Worm (Caenorhabditis elegans): ENCODE data around the gene F53F1.2.
A peak's percentile ranks its signal among the peaks of the same experiment; 100 is the strongest.

F53F1.2 gene

DNA sequence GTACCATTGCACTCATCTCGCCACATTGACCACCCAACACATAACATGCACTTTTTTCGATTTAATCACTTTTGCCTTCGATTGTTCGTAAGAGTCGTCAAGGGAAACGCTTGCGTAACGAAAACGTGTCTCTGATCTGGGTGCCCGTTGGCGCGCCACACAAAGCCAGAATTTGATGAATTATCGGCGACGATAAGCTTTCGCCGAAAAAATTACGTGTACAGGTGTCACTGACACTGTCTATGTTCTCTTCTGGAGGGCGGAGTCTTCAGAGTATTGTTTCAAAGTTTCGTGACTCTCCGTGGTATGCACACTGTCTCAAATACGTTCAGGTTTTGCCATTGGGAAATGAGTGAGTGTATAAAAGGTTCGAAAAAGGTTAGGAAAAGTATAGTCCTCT is 4.1 kb downstream of the F53F1.2 start, which contains the start of gene F53F1.4:
Gene F53F1.4 (plus strand): TSS at position 390 of the 400 bp plus-strand sequence.
- TF ChIP-seq blmp-1 (tag; optimal IDR thresholded peaks at IDR 0.05) (peak; percentile 85), lin-13 (GFP tag; optimal IDR thresholded peaks at IDR 0.05) (no peak)

DNA sequence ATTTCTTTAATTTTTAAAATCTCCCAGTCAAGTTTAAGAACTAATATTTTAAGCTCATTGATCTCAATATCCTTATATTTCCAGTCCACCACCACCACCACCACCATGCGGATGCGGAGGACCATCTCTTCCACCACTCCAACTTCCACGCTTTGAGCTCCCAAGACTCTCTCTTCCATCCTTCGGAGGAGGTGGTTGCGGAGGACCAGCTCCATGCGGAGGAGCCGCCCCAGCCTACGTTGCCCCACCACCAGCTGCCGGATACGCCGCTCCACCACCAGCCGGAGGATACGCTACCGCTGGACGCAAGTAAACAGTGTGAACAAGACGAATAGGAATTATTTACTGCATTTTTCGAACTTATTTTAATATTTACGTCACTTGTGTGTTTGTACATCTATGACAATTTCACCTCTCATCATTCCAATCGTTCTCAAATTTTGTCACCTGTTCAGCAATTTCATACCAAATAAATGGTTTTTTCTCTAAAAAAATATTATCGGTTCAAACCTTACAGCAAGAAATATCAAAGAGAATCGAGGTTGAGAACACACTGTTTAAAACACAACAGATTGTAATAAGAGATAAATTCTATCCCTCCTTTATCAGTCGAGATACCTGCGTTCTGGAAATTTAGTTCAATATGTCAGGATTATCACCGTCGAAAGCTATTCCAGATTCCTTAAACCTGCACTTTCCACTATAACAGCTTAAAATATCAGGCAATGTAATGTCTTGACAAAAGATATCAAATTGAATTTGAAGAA is 4.8 kb downstream of the F53F1.2 start:
- TF ChIP-seq fkh-4 (tag; optimal IDR thresholded peaks at IDR 0.05; ENCODE audit: borderline replicate concordance) (no peak), lin-13 (GFP tag; optimal IDR thresholded peaks at IDR 0.05) (no peak), hlh-17 (GFP tag; optimal IDR thresholded peaks at IDR 0.05; ENCODE audit: borderline replicate concordance) (no peak), alr-1 (tag; optimal IDR thresholded peaks at IDR 0.05; ENCODE audit: borderline replicate concordance) (no peak), efl-3 (GFP tag; optimal IDR thresholded peaks at IDR 0.05) (no peak), ceh-63 (GFP tag; optimal IDR thresholded peaks at IDR 0.05) (no peak), nhr-77 (tag; optimal IDR thresholded peaks at IDR 0.05) (no peak)

DNA sequence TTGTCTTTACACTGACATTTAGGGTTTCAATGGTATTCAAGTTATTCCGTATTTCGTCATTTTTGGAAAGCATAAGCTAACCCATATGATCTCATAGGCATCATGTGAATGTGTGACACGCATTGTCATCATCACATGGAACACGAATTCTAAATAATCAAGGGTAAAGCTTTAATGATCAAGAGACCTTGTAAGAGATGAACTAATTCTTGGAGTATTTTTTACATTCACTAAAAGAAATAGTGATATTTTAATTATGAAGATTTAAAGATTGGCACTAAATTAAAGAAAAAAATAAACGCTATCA is 5.3 kb downstream of the F53F1.2 start:
- TF ChIP-seq ztf-11 (tag; optimal IDR thresholded peaks at IDR 0.05) (no peak), snu-23 (GFP tag; optimal IDR thresholded peaks at IDR 0.05) (no peak), hpl-2 (GFP tag; optimal IDR thresholded peaks at IDR 0.05) (no peak), jun-1 (tag; optimal IDR thresholded peaks at IDR 0.05) (peak; percentile 15), dpl-1 (GFP tag; optimal IDR thresholded peaks at IDR 0.05) (no peak), alr-1 (tag; optimal IDR thresholded peaks at IDR 0.05; ENCODE audit: borderline replicate concordance) (no peak), unc-62 (GFP tag; optimal IDR thresholded peaks at IDR 0.05) (no peak), lin-35 (GFP tag; optimal IDR thresholded peaks at IDR 0.05) (no peak), hlh-4 (tag; optimal IDR thresholded peaks at IDR 0.05) (no peak), ztf-4 (tag; optimal IDR thresholded peaks at IDR 0.05) (peak; percentile 70)

DNA sequence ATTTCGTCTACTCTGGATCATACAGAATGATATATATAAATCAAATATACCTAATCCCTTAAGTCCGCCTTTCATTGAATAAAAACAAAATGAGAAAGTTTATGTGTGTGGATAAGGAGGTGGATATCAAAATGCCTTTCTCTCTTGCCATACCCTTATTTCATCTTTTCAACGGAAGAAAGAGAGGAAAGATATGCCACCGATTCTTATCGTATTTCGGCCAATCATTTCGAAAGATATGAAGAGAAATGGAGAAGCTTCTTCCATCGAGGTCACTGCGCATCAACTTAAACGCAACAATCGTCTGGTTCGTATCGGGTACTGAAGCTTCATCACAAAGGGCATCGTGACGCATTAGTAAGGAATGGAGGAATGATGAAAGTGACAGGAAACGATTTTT is 6.7 kb downstream of the F53F1.2 start:
- TF ChIP-seq mep-1 (tag; optimal IDR thresholded peaks at IDR 0.05) (peak; percentile 21), elt-3 (tag; optimal IDR thresholded peaks at IDR 0.05) (peak in 2 of 6 experiments; percentile 11 to 42), blmp-1 (tag; optimal IDR thresholded peaks at IDR 0.05) (peak; percentile 83), lin-35 (GFP tag; optimal IDR thresholded peaks at IDR 0.05) (no peak), unc-62 (GFP tag; optimal IDR thresholded peaks at IDR 0.05) (no peak), ztf-4 (tag; optimal IDR thresholded peaks at IDR 0.05) (peak; percentile 19)

DNA sequence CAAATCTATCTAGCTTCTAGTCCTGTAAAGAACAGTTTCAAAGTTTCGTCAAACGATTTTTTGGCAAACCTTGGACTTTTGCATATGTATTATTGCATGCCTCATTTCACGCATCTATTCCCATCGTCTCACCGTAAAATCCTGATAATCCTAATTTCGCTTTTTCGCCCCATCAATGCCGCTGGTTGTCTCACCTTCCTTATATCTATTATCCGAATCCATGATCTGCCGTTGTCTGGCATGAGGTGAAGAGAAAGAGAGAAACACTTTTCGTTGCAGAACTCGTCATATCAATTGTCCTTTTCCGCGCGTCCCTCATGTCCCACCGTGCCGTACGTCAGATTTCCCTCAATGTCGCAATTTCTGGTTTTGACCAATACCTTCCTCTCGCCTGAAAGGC is 8.0 kb downstream of the F53F1.2 start, which contains the start of gene cut-2:
Gene cut-2 (plus strand): TSS at position 365 of the 400 bp plus-strand sequence.
- TF ChIP-seq nhr-85 (tag) (peak; percentile 35), C04F5.9 (tag; optimal IDR thresholded peaks at IDR 0.05) (no peak), blmp-1 (tag; optimal IDR thresholded peaks at IDR 0.05) (peak; percentile 63), aly-2 (tag; optimal IDR thresholded peaks at IDR 0.05) (no peak)

DNA sequence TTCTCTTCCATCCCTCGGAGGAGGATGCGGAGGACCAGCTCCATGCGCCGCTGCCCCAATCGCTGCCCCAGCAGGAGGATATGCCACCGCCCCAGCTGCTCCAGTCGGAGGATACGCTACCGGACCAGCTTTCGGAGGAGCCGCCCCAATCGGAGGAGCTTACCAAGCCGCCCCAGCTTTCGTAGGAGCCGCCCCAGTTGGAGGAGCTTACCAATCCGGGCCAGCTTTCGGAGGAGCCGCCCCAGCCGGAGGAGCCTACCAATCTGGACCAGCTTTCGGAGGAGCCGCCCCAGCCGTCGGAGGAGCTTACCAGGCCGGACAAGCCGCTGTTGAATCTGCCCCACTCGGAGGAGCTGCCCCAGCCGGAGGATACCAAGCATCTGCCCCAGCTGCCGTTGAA is 8.8 kb downstream of the F53F1.2 start:
- TF ChIP-seq mef-2 (tag; optimal IDR thresholded peaks at IDR 0.05) (no peak), ceh-8 (GFP tag; optimal IDR thresholded peaks at IDR 0.05) (peak; percentile 71)

DNA sequence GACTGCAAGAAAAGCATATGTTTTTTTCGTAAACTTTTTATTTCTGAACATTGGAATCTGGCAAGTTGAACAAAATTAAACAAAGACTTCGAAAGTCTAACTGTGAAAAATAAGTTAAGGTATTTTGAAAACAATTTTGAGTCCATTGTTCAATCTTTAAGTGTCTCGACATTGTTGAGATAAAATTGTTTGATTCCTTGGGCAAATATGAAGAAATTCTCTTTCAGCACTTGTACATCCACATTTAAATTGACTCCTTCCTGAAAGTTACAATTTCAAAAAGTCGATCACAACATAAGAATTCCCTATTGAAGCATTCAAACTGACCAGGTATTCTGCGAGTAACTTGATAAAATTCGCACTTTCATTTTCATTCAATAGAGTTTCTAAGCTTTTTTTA is 9.5 kb downstream of the F53F1.2 start:
- no peak for TF ChIP-seq C04F5.9 (tag; optimal IDR thresholded peaks at IDR 0.05)
- TF ChIP-seq ztf-4 (tag; optimal IDR thresholded peaks at IDR 0.05): peak; percentile 17
- no peak for TF ChIP-seq grh-1 (GFP tag; IDR thresholded peaks at IDR 0.05)
- TF ChIP-seq unc-130 (tag; optimal IDR thresholded peaks at IDR 0.05): no peak
- TF ChIP-seq C34B4.2 (tag; optimal IDR thresholded peaks at IDR 0.05): no peak
- no peak for TF ChIP-seq Y116A8C.19 (tag; optimal IDR thresholded peaks at IDR 0.05; ENCODE audit: borderline replicate concordance)
- no peak for TF ChIP-seq nhr-19 (GFP tag; conservative IDR thresholded peaks at IDR 0.05)

All from whole organism, L1 larva.